Fruit fly (Drosophila melanogaster) whole organism, embryonic: ENCODE data around the gene CG31538.

Source experiments
- Blimp-1 ChIP-seq: fragments of 200-800 bp; sonication (Bioruptor generic); optimal IDR thresholded peaks from 3 replicates; lab custom pipeline; 2018; ENCODE audit warnings: missing biosample characterization, missing genetic modification characterization, mild to moderate bottlenecking, moderate library complexity, missing genetic modification reagents
- CG1233 ChIP-seq: fragments of 200-800 bp; sonication (Bioruptor generic); optimal IDR thresholded peaks from 4 replicates; lab custom pipeline; 2018; ENCODE audit warnings: missing biosample characterization, mild to moderate bottlenecking, missing genetic modification characterization
- CG1647 ChIP-seq: fragments of 200-800 bp; sonication (Bioruptor generic); optimal IDR thresholded peaks from 3 replicates; lab custom pipeline; 2016; ENCODE audit warnings: missing biosample characterization, missing genetic modification characterization
- CG17385 ChIP-seq: fragments of 200-800 bp; sonication (Bioruptor generic); optimal IDR thresholded peaks from 3 replicates; lab custom pipeline; 2018; ENCODE audit warnings: missing biosample characterization, mild to moderate bottlenecking, missing genetic modification characterization
- NK7.1 ChIP-seq: fragments of 200-800 bp; sonication (Bioruptor generic); optimal IDR thresholded peaks from 3 replicates; lab custom pipeline; 2016; ENCODE audit warnings: missing biosample characterization, missing genetic modification characterization
- Rx ChIP-seq: fragments of 200-800 bp; sonication (Bioruptor generic); IDR thresholded peaks from 2 replicates; pipeline ENCODE4 v1.3.6; 2022; ENCODE audit warnings: missing biosample characterization, missing genetic modification characterization
- Sry-δ ChIP-seq: fragments of 200-800 bp; sonication (Bioruptor generic); optimal IDR thresholded peaks from 2 replicates; lab custom pipeline; 2016; ENCODE audit warnings: missing biosample characterization, missing genetic modification characterization
- Ssrp ChIP-seq: fragments of 200-800 bp; sonication (Bioruptor generic); optimal IDR thresholded peaks from 2 replicates; lab custom pipeline; 2018; ENCODE audit warnings: missing biosample characterization, mild to moderate bottlenecking, missing genetic modification characterization, moderate library complexity
- ap ChIP-seq: fragments of 200-800 bp; sonication (Bioruptor generic); IDR thresholded peaks from 2 replicates; pipeline ENCODE4 v1.3.6; 2022; ENCODE audit warnings: missing biosample characterization, missing genetic modification characterization
- bigmax ChIP-seq: fragments of 200-800 bp; sonication (Bioruptor generic); optimal IDR thresholded peaks from 2 replicates; lab custom pipeline; 2018; ENCODE audit warnings: missing biosample characterization, mild to moderate bottlenecking, missing genetic modification characterization
- pan ChIP-seq, 4 experiments: fragments of >200 bp in 3 of 4; fragments of 200-800 bp in 1 of 4; sonication (Bioruptor generic) in 1 of 4; optimal IDR thresholded peaks in 3 of 4; IDR thresholded peaks in 1 of 4; 2 replicates each; pipeline versions ENCODE4 v1.3.6 to Lab custom; 2017 to 2022; ENCODE audit warnings: missing biosample characterization in 2 of 4, missing genetic modification characterization in 2 of 4, mixed read lengths in 1 of 4
- unpg ChIP-seq: fragments of 200-800 bp; sonication (Bioruptor generic); optimal IDR thresholded peaks from 3 replicates; lab custom pipeline; 2018; ENCODE audit warnings: missing biosample characterization, mild to moderate bottlenecking, missing genetic modification characterization, moderate library complexity

DNA sequence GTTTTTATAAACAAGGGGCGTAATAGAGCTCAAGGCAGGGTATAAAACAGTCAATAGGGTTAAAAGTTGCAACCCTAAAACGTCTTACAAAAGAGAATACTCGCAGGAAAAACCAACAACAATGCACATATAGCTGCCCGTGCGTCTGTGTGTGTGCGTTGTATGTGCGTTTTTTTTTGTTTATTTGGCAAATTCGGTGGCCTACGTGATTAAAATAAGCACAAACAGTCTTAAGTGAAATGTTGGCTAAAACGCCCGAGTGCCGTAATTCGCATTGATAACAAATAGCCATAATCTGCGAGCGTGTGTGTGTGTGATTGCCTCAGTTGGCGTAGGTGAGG lies 20.5 kb downstream of the CG31538 start:
- TF ChIP-seq Rx (GFP tag; lab: Robert Waterston, UW) = no peak
- TF ChIP-seq ap = no peak
- no peak for TF ChIP-seq pan (optimal IDR thresholded peaks at IDR 0.05; lab: Kevin White, UChicago)
- TF ChIP-seq pan (GFP tag; optimal IDR thresholded peaks at IDR 0.05 in 1 of 2, IDR thresholded peaks at IDR 0.05 in 1 of 2) = no peak
- no peak for TF ChIP-seq unpg (GFP tag; lab: Kevin White, UChicago)
- no peak for TF ChIP-seq bigmax (GFP tag; lab: Kevin White, UChicago)
- no peak for TF ChIP-seq Blimp-1
- no peak for TF ChIP-seq CG17385
- TF ChIP-seq NK7.1 (GFP tag; lab: Kevin White, UChicago) = no peak
- TF ChIP-seq CG1233 (GFP tag; lab: Kevin White, UChicago) = no peak
- no peak for TF ChIP-seq CG1647 (GFP tag; lab: Kevin White, UChicago)
- no peak for TF ChIP-seq Ssrp
- no peak for TF ChIP-seq Sry-δ (GFP tag; lab: Kevin White, UChicago)
